Worm (Caenorhabditis elegans) whole organism, L4/young adult: ENCODE data around the gene tbb-4.

Source experiments
- dao-5 ChIP-seq: sonication (generic microtip); optimal IDR thresholded peaks from 2 replicates; lab custom pipeline; 2016; ENCODE audit warnings: missing genotype, missing genetic modification characterization, moderate library complexity, missing compliant biosample characterization
- him-1 ChIP-seq: sonication (generic microtip); optimal IDR thresholded peaks from 2 replicates; lab custom pipeline; 2016; ENCODE audit warnings: missing genotype, missing genetic modification reagents, missing genetic modification characterization, missing compliant biosample characterization

DNA sequence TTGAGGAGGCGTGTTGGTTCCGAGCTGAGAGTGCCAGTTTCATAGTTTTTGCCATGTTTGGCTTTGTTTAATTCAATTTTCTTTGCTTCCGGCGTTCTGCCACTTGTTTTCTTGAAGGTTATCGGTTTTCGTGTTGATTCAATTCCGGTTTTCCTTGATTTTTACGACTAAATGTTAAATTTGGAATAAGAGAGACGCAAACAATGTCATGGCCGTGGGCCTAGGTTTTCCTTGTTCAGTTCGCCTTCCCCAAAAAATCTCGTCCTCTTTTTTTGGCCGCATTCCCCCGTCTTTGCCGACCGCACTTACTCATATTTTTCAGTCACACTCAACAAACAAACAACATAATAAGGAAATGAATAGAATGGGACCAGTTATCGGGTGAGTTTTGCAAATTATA is 42.9 kb downstream of the tbb-4 start, which contains the start of gene C23F12.9:
- TF ChIP-seq dao-5 (tag; lab: Kevin White, UChicago) (no peak), him-1 (tag; lab: Kevin White, UChicago) (no peak)
